Worm (Caenorhabditis elegans) whole organism, young adult: ENCODE measurements around the gene cdr-7.

Experiments
- F22D6.2 ChIP-seq: sonication (generic microtip); optimal IDR thresholded peaks from 2 replicates; lab custom pipeline; 2016; ENCODE audit warnings: mild to moderate bottlenecking, missing genetic modification characterization, missing compliant biosample characterization
- Y56A3A.18 ChIP-seq: fragments of 200-800 bp; sonication (Bioruptor generic); IDR thresholded peaks from 2 replicates; pipeline ENCODE4 v1.3.6; 2022; ENCODE audit warnings: missing genetic modification reagents, missing genetic modification characterization, missing compliant biosample characterization
- attf-5 ChIP-seq: fragments of 200-800 bp; sonication (Bioruptor generic); optimal IDR thresholded peaks from 2 replicates; lab custom pipeline; 2018; ENCODE audit warnings: mild to moderate bottlenecking, missing genetic modification characterization, missing compliant biosample characterization
- ceh-40 ChIP-seq: fragments of 200-800 bp; sonication (Bioruptor generic); IDR thresholded peaks from 2 replicates; pipeline ENCODE4 v1.3.6; 2022; ENCODE audit warnings: missing genetic modification characterization, missing compliant biosample characterization
- egrh-3 ChIP-seq: fragments of 200-800 bp; sonication (Bioruptor generic); IDR thresholded peaks from 2 replicates; pipeline ENCODE4 v1.3.6; 2022; ENCODE audit warnings: missing genetic modification reagents, missing genetic modification characterization, missing compliant biosample characterization
- hlh-26 ChIP-seq: fragments of 200-800 bp; sonication (Bioruptor generic); conservative IDR thresholded peaks from 2 replicates; pipeline ENCODE4 v1.3.6; 2022; ENCODE audit warnings: missing genetic modification reagents, missing genetic modification characterization, missing compliant biosample characterization
- hmg-20 ChIP-seq: fragments of 200-800 bp; sonication (Bioruptor generic); IDR thresholded peaks from 2 replicates; pipeline ENCODE4 v1.3.6; 2022; ENCODE audit warnings: missing genetic modification reagents, missing genetic modification characterization, missing compliant biosample characterization
- let-607 ChIP-seq, 2 experiments: fragments of 200-800 bp in 1 of 2; sonication (Bioruptor generic) in 1 of 2; sonication (generic microtip) in 1 of 2; optimal IDR thresholded peaks; 2 replicates each; lab custom pipeline; 2016 to 2018; ENCODE audit warnings: mild to moderate bottlenecking in 2 of 2, missing compliant biosample characterization in 2 of 2, missing genetic modification characterization in 2 of 2, moderate library complexity in 2 of 2, missing genotype in 1 of 2
- pha-4 ChIP-seq: fragments of 150-350 bp; sonication (generic microtip); optimal IDR thresholded peaks from 2 replicates; lab custom pipeline; 2014; ENCODE audit warnings: missing biosample characterization, missing genetic modification reagents, missing genetic modification characterization

DNA sequence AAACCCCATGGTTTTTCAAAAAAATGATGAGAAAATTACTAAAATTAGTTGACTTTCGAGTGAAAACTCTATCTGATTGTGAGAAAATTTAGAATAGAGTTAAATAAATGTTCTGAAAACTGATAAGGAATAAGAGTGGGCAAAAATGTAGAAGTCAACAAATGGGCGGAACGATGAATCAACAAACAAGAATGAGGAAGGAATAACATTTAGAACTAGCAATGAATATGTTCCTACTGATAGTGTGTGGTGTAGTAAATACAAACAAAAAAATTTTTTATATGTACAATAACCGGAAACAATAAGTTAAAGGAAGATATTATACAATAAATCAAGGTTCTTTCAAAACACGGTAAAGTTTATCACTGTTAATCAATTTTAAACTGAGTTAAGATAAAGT lies 31.8 kb upstream of the cdr-7 start, which contains the start of gene pals-39:
- TF ChIP-seq pha-4 (tag; lab: Kevin White, UChicago) (no peak), ceh-40 (no peak), let-607 (tag; optimal IDR thresholded peaks at IDR 0.05; lab: Kevin White, UChicago) (no peak), hmg-20 (GFP tag; lab: Robert Waterston, UW) (no peak), Y56A3A.18 (GFP tag; lab: Robert Waterston, UW) (no peak), hlh-26 (no peak), egrh-3 (GFP tag; lab: Robert Waterston, UW) (no peak), attf-5 (GFP tag; lab: Kevin White, UChicago) (no peak), F22D6.2 (tag; lab: Kevin White, UChicago) (no peak)
